Fruit fly (Drosophila melanogaster) whole organism, wandering third instar larva: ENCODE results near the gene nac.

Experiments
- Abd-B ChIP-seq: fragments of >200 bp; optimal IDR thresholded peaks from 2 replicates; lab custom pipeline; 2017; ENCODE audit warnings: missing biosample characterization, missing genetic modification characterization
- CG32264 ChIP-seq: fragments of 200-800 bp; sonication (Bioruptor generic); optimal IDR thresholded peaks from 2 replicates; lab custom pipeline; 2016; ENCODE audit warnings: missing biosample characterization, missing genetic modification characterization
- CrebA ChIP-seq: fragments of 200-800 bp; sonication (Bioruptor generic); optimal IDR thresholded peaks from 2 replicates; lab custom pipeline; 2016; ENCODE audit warnings: missing biosample characterization, mild to moderate bottlenecking, missing genetic modification characterization, borderline replicate concordance
- Dfd ChIP-seq: fragments of >200 bp; optimal IDR thresholded peaks from 2 replicates; lab custom pipeline; 2017; ENCODE audit warnings: missing biosample characterization, missing genetic modification characterization
- Dif ChIP-seq: fragments of 200-275, 200-300 bp; sonication (Bioruptor generic); optimal IDR thresholded peaks from 2 replicates; lab custom pipeline; 2018; ENCODE audit warnings: missing biosample characterization, missing genetic modification characterization; ENCODE audit not compliant: partially characterized antibody
- Hr78 ChIP-seq: fragments of >200 bp; optimal IDR thresholded peaks from 2 replicates; lab custom pipeline; 2017; ENCODE audit warnings: missing biosample characterization, missing genetic modification characterization
- Myc ChIP-seq: fragments of >200 bp; optimal IDR thresholded peaks from 2 replicates; lab custom pipeline; 2017
- br ChIP-seq: fragments of 200-800 bp; sonication (Bioruptor generic); optimal IDR thresholded peaks from 2 replicates; lab custom pipeline; 2016; ENCODE audit warnings: missing biosample characterization, missing genetic modification characterization
- dsf ChIP-seq: sonication (Bioruptor generic); optimal IDR thresholded peaks from 2 replicates; lab custom pipeline; 2016; ENCODE audit warnings: missing biosample characterization, missing genetic modification characterization, borderline replicate concordance
- h ChIP-seq: fragments of 200-800 bp; sonication (Bioruptor generic); optimal IDR thresholded peaks from 3 replicates; lab custom pipeline; 2016; ENCODE audit warnings: missing biosample characterization, mild to moderate bottlenecking, missing genetic modification characterization
- lola ChIP-seq: fragments of >200 bp; optimal IDR thresholded peaks from 2 replicates; lab custom pipeline; 2017; ENCODE audit warnings: missing biosample characterization, missing genetic modification characterization
- psq ChIP-seq: fragments of 200-800 bp; sonication (Bioruptor generic); optimal IDR thresholded peaks from 3 replicates; lab custom pipeline; 2017; ENCODE audit warnings: missing biosample characterization, mild to moderate bottlenecking, missing genetic modification characterization, moderate library complexity
- sv ChIP-seq: fragments of 200-800 bp; sonication (Bioruptor generic); optimal IDR thresholded peaks from 3 replicates; lab custom pipeline; 2016; ENCODE audit warnings: missing biosample characterization, missing genetic modification characterization

dm6 chr3R:8327967-8328789 lies 24.4 kb upstream of the nac start:
- no peak for TF ChIP-seq h
- TF ChIP-seq Dif (GFP tag; lab: Kevin White, UChicago): no peak
- TF ChIP-seq sv (GFP tag; lab: Kevin White, UChicago): no peak
- no peak for TF ChIP-seq psq (GFP tag; lab: Kevin White, UChicago)
- no peak for TF ChIP-seq Myc (lab: Kevin White, UChicago)
- no peak for TF ChIP-seq lola
- no peak for TF ChIP-seq Abd-B (GFP tag; lab: Kevin White, UChicago)
- TF ChIP-seq CrebA (GFP tag; lab: Kevin White, UChicago): no peak
- no peak for TF ChIP-seq Dfd (GFP tag; lab: Kevin White, UChicago)
- no peak for TF ChIP-seq br
- TF ChIP-seq Hr78 (GFP tag; lab: Kevin White, UChicago): no peak
- TF ChIP-seq dsf (GFP tag; lab: Kevin White, UChicago): no peak
- TF ChIP-seq CG32264 (GFP tag; lab: Kevin White, UChicago): no peak
